Fruit fly (Drosophila melanogaster) whole organism, adult: ENCODE results near the gene CG17321.

ENCODE experiments used
- CG11617 ChIP-seq: fragments of 200-800 bp; sonication (Bioruptor generic); optimal IDR thresholded peaks from 2 replicates; lab custom pipeline; 2017; ENCODE audit warnings: mild to moderate bottlenecking, missing biosample characterization, missing genetic modification reagents, missing genetic modification characterization
- CG12768 ChIP-seq: fragments of 200-800 bp; sonication (Bioruptor generic); optimal IDR thresholded peaks from 2 replicates; lab custom pipeline; 2017; ENCODE audit warnings: missing biosample characterization, missing genetic modification characterization, mild to moderate bottlenecking, moderate library complexity, missing genetic modification reagents
- CG33017 ChIP-seq: fragments of 200-800 bp; sonication (Bioruptor generic); optimal IDR thresholded peaks from 2 replicates; lab custom pipeline; 2018; ENCODE audit warnings: missing biosample characterization, mild to moderate bottlenecking, missing genetic modification characterization, moderate library complexity
- CG7101 ChIP-seq: fragments of 200-800 bp; sonication (Bioruptor generic); optimal IDR thresholded peaks from 2 replicates; lab custom pipeline; 2018; ENCODE audit warnings: missing biosample characterization, mild to moderate bottlenecking, missing genetic modification characterization, moderate library complexity
- Clk ChIP-seq: fragments of 200-800 bp; sonication (Bioruptor generic); optimal IDR thresholded peaks from 2 replicates; lab custom pipeline; 2017; ENCODE audit warnings: missing biosample characterization, missing genetic modification characterization
- Hr96 ChIP-seq: fragments of 200-800 bp; sonication (Bioruptor generic); optimal IDR thresholded peaks from 2 replicates; lab custom pipeline; 2016; ENCODE audit warnings: missing biosample characterization, missing genetic modification characterization
- Mnt ChIP-seq: fragments of 200-800 bp; sonication (Bioruptor generic); optimal IDR thresholded peaks from 2 replicates; lab custom pipeline; 2016; ENCODE audit warnings: missing biosample characterization, mild to moderate bottlenecking, missing genetic modification characterization
- bab1 ChIP-seq: fragments of 200-800 bp; sonication (Bioruptor generic); optimal IDR thresholded peaks from 3 replicates; lab custom pipeline; 2019; ENCODE audit warnings: missing biosample characterization, mild to moderate bottlenecking, missing genetic modification characterization, moderate library complexity
- cic ChIP-seq: fragments of 200-800 bp; sonication (Bioruptor generic); optimal IDR thresholded peaks from 2 replicates; lab custom pipeline; 2017; ENCODE audit warnings: missing biosample characterization, mild to moderate bottlenecking, missing genetic modification characterization, moderate library complexity
- kay ChIP-seq: fragments of 200-800 bp; sonication (Bioruptor generic); peaks from one replicate; lab custom pipeline; 2016; ENCODE audit warnings: missing biosample characterization, missing genetic modification characterization, borderline replicate concordance
- pad ChIP-seq: fragments of 200-800 bp; sonication (Bioruptor generic); optimal IDR thresholded peaks from 3 replicates; lab custom pipeline; 2017; ENCODE audit warnings: missing biosample characterization, missing genetic modification characterization, mild to moderate bottlenecking, moderate library complexity, missing genetic modification reagents
- tj ChIP-seq: fragments of 200-800 bp; sonication (Bioruptor generic); optimal IDR thresholded peaks from 3 replicates; lab custom pipeline; 2017; ENCODE audit warnings: missing biosample characterization, mild to moderate bottlenecking, missing genetic modification characterization, moderate library complexity
- toe ChIP-seq: fragments of 200-800 bp; sonication (Bioruptor generic); optimal IDR thresholded peaks from 2 replicates; lab custom pipeline; 2016; ENCODE audit warnings: missing biosample characterization, missing genetic modification characterization

DNA sequence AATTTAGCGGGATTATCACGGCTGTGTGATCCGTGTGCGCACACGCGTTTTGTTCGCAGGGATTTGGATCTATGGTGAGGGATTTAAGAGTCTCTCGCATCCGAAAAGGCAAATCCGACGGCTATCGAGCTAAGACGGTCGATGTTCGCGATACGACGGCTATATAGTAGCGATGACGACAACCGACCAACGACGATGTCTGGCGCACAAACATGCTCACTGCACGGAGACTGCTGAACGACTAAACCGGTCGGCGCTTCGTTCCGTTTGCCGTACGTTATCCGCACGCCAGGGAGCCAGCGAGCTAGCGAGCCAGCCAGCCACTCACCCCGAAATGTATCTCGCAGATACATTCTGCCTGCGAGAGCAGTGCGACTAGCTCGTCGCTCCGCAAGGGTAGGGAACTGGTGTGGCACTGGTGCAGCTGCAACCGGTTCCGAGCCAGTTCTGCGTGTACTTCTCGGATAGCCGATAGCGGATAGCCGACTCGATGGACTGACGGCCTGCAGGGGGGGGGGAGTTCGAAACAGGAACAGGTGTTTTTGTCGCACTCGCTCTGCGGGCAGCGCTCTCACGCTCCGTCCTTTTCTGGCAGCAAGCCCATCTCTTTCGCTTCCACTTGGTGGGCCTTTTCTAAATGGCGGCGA, 36.2 kb downstream of the CG17321 start, which contains the start of gene tup:
- no peak for TF ChIP-seq bab1 (GFP tag; lab: Kevin White, UChicago)
- TF ChIP-seq Clk (GFP tag; lab: Kevin White, UChicago) = no peak
- TF ChIP-seq Mnt (GFP tag; lab: Kevin White, UChicago) = no peak
- TF ChIP-seq kay = no peak
- no peak for TF ChIP-seq Hr96 (GFP tag; lab: Kevin White, UChicago)
- TF ChIP-seq pad (GFP tag; lab: Kevin White, UChicago) = peak; percentile 87
- no peak for TF ChIP-seq cic (GFP tag; lab: Kevin White, UChicago)
- no peak for TF ChIP-seq CG12768 (GFP tag; lab: Kevin White, UChicago)
- no peak for TF ChIP-seq CG11617 (GFP tag; lab: Kevin White, UChicago)
- TF ChIP-seq toe = no peak
- TF ChIP-seq tj (GFP tag; lab: Kevin White, UChicago) = no peak
- TF ChIP-seq CG7101 (tag; lab: Kevin White, UChicago) = no peak
- no peak for TF ChIP-seq CG33017
